Worm (Caenorhabditis elegans): ENCODE data around the gene Y37H2C.4.

ce11 chrV:18318312-18318711 lies 47.8 kb downstream of the Y37H2C.4 start, which contains the start of gene fbxb-119:
- TF ChIP-seq aly-2 (tag; optimal IDR thresholded peaks at IDR 0.05) = no peak
- no peak for TF ChIP-seq zag-1 (tag; optimal IDR thresholded peaks at IDR 0.05)
- TF ChIP-seq ztf-11 (tag; optimal IDR thresholded peaks at IDR 0.05) = no peak
- TF ChIP-seq nhr-25 (tag; optimal IDR thresholded peaks at IDR 0.05) = no peak
- no peak for TF ChIP-seq nhr-11 (tag; optimal IDR thresholded peaks at IDR 0.05)
- TF ChIP-seq elt-3 (tag; optimal IDR thresholded peaks at IDR 0.05) = no peak
- TF ChIP-seq nhr-77 (tag; optimal IDR thresholded peaks at IDR 0.05) = no peak
- TF ChIP-seq pha-4 (tag; optimal IDR thresholded peaks at IDR 0.05) = no peak
- TF ChIP-seq unc-39 (tag; optimal IDR thresholded peaks at IDR 0.05) = no peak
